Worm (Caenorhabditis elegans) whole organism, late embryonic: ENCODE data around the gene hpr-17.

ENCODE experiments used
- C08G9.2 ChIP-seq: sonication (generic microtip); optimal IDR thresholded peaks from 2 replicates; lab custom pipeline; 2016; ENCODE audit warnings: mild to moderate bottlenecking, missing genetic modification characterization, moderate library complexity, missing compliant biosample characterization
- Y22D7AL.16 ChIP-seq: sonication (generic microtip); optimal IDR thresholded peaks from 2 replicates; lab custom pipeline; 2016; ENCODE audit warnings: missing genetic modification characterization, missing compliant biosample characterization
- ama-1 ChIP-seq: fragments of 150-350 bp; optimal IDR thresholded peaks from 2 replicates; lab custom pipeline; 2014
- ceh-6 ChIP-seq: fragments of 200-800 bp; sonication (Bioruptor generic); optimal IDR thresholded peaks from 2 replicates; lab custom pipeline; 2018; ENCODE audit warnings: mild to moderate bottlenecking, missing genetic modification characterization, missing compliant biosample characterization
- lin-11 ChIP-seq: fragments of 200-800 bp; sonication (Bioruptor generic); optimal IDR thresholded peaks from 2 replicates; lab custom pipeline; 2018; ENCODE audit warnings: mild to moderate bottlenecking, missing genetic modification characterization, missing compliant biosample characterization
- nfya-1 ChIP-seq: sonication (generic microtip); optimal IDR thresholded peaks from 2 replicates; lab custom pipeline; 2017; ENCODE audit warnings: missing genetic modification characterization, mild to moderate bottlenecking, missing compliant biosample characterization, antibody characterized with exemption, moderate library complexity
- nhr-11 ChIP-seq: fragments of 150-350 bp; optimal IDR thresholded peaks from 2 replicates; lab custom pipeline; 2014; ENCODE audit warnings: missing biosample characterization, missing genetic modification characterization
- pat-9 ChIP-seq: fragments of 200-800 bp; sonication (Bioruptor generic); optimal IDR thresholded peaks from 2 replicates; lab custom pipeline; 2018; ENCODE audit warnings: mild to moderate bottlenecking, missing genetic modification characterization, moderate library complexity, missing compliant biosample characterization
- pqm-1 ChIP-seq: sonication (generic microtip); optimal IDR thresholded peaks from 2 replicates; lab custom pipeline; 2016; ENCODE audit warnings: missing genetic modification characterization, missing compliant biosample characterization
- syd-9 ChIP-seq: sonication (generic microtip); optimal IDR thresholded peaks from 2 replicates; lab custom pipeline; 2016; ENCODE audit warnings: mild to moderate bottlenecking, missing genetic modification characterization, moderate library complexity, missing compliant biosample characterization
- unc-55 ChIP-seq: sonication (generic microtip); optimal IDR thresholded peaks from 2 replicates; lab custom pipeline; 2017; ENCODE audit warnings: missing biosample characterization, missing genetic modification reagents, missing genetic modification characterization
- ztf-16 ChIP-seq: sonication (generic microtip); optimal IDR thresholded peaks from 2 replicates; lab custom pipeline; 2017; ENCODE audit warnings: missing genetic modification characterization, missing compliant biosample characterization

ce11 chrII:13156071-13156470 is 776 bp downstream of the hpr-17 start:
- TF ChIP-seq nhr-11 (tag; lab: Kevin White, UChicago) (no peak), pat-9 (tag; lab: Kevin White, UChicago) (no peak), syd-9 (tag; lab: Kevin White, UChicago) (no peak), C08G9.2 (tag; lab: Kevin White, UChicago) (no peak), ceh-6 (GFP tag; lab: Kevin White, UChicago) (no peak), pqm-1 (tag; lab: Kevin White, UChicago) (no peak), unc-55 (GFP tag; lab: Kevin White, UChicago) (no peak), nfya-1 (no peak), lin-11 (no peak), Y22D7AL.16 (tag; lab: Kevin White, UChicago) (no peak), ztf-16 (no peak), ama-1 (lab: Kevin White, UChicago) (no peak)
